Worm (Caenorhabditis elegans): ENCODE measurements around the gene C08F1.10.
"Not testable (repeated sequence)": the region's sequence is repeated elsewhere in the genome, so short reads cannot be mapped to it uniquely, and the experiment has no call there.

The C08F1.10 gene

DNA sequence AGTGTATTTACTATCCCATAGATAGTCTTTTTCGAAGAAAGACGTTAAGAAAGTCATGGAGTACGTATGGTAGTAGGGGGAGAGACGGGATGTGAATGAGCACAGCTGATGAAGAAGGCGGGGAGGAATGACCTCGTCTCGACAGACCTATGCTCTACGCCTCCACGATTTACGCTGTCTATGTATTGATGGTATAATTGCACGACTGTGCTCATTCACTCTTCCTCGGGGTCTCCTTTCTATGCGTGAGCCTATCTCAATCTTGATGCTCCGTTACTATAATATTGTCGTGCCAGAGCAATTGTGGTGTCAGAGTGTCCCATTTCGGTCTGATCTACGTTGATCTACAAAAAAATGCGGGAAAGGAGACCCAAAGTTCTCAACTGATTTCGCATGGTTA, at the start of gene C08F1.10:
Gene C08F1.10, minus strand, starts transcription at position 101 of the 400 bp plus-strand sequence.
- TF ChIP-seq ceh-24 (tag; optimal IDR thresholded peaks at IDR 0.05), result no peak
- no peak for TF ChIP-seq C38D4.7 (GFP tag; optimal IDR thresholded peaks at IDR 0.05)
- no peak for TF ChIP-seq sdc-2 (tag; optimal IDR thresholded peaks at IDR 0.05)

DNA sequence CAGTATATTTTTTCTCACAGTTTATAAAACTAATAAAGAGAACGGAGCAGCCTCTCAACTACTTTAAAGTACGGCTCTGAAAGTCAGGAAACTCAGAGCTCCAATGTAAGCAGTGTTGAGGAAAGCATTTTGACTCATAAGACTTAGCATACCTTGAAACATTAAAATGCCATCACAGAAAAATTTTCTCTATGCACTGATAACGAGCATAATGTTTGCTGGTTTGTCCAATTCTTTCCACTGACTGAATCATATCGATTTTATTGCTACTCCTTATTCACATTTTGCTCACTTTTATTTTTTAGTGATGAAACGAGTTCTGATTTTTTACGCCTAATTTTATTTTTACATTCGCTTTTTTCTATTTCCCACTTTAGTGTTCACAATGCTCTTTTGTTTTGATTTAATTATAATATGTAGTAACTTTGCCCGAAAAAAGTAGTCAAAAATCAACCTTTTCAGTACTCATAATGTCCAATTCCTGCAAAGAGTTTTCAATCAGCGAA, 45.8 kb upstream of the C08F1.10 start, which contains the start of gene math-39:
Gene math-39, plus strand, starts transcription at position 456 of the 506 bp plus-strand sequence.
- TF ChIP-seq che-1 (tag; optimal IDR thresholded peaks at IDR 0.05), result no peak
- no peak for TF ChIP-seq ceh-31 (tag; optimal IDR thresholded peaks at IDR 0.05)
- TF ChIP-seq odd-2 (tag; optimal IDR thresholded peaks at IDR 0.05), result no peak
- no peak for TF ChIP-seq lim-6 (tag; optimal IDR thresholded peaks at IDR 0.05)
- no peak for TF ChIP-seq ceh-24 (tag; optimal IDR thresholded peaks at IDR 0.05)
- no peak for TF ChIP-seq pha-4 (tag; optimal IDR thresholded peaks at IDR 0.05)
- TF ChIP-seq hlh-6 (tag; optimal IDR thresholded peaks at IDR 0.05), result no peak
- TF ChIP-seq ceh-9 (tag; optimal IDR thresholded peaks at IDR 0.05), result no peak
- no peak for TF ChIP-seq madf-2 (tag; optimal IDR thresholded peaks at IDR 0.05)
- no peak for TF ChIP-seq ets-4 (tag; optimal IDR thresholded peaks at IDR 0.05)
- TF ChIP-seq ztf-16 (tag; optimal IDR thresholded peaks at IDR 0.05), result no peak

DNA sequence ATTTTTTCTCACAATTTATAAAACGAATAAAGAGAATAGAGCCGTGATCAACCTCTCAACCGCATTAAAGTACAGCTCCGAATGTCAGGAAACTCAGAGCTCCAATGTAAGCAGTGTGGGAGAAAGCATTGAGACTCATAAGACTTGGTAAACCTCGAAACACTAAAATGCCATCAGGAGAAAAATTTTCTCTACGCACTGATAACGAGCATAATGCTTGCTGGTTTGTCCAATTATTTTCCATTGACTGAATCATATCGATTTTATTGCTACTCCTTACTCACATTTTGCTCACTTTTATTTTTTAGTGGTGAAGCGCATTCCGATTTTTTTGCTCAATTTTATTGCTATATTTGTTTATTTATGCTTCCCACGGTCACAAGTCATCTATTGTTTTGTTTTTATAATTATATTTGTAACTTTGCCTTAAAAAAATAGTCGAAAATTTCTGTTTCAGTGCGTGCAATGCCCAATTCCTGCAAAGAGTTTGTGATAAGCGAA, 44.1 kb upstream of the C08F1.10 start, which contains the start of gene math-40:
Gene math-40, plus strand, starts transcription at position 451 of the 501 bp plus-strand sequence.
- TF ChIP-seq ceh-14 (tag; optimal IDR thresholded peaks at IDR 0.05) (no peak), ztf-16 (tag; optimal IDR thresholded peaks at IDR 0.05) (no peak), ttx-3 (tag; optimal IDR thresholded peaks at IDR 0.05) (no peak), pha-4 (tag; optimal IDR thresholded peaks at IDR 0.05) (no peak), ceh-6 (GFP tag; optimal IDR thresholded peaks at IDR 0.05) (no peak), T23F11.4 (GFP tag; optimal IDR thresholded peaks at IDR 0.05) (no peak), zip-5 (tag; optimal IDR thresholded peaks at IDR 0.05) (no peak), lin-11 (tag; optimal IDR thresholded peaks at IDR 0.05) (no peak), unc-55 (GFP tag; optimal IDR thresholded peaks at IDR 0.05) (no peak)

DNA sequence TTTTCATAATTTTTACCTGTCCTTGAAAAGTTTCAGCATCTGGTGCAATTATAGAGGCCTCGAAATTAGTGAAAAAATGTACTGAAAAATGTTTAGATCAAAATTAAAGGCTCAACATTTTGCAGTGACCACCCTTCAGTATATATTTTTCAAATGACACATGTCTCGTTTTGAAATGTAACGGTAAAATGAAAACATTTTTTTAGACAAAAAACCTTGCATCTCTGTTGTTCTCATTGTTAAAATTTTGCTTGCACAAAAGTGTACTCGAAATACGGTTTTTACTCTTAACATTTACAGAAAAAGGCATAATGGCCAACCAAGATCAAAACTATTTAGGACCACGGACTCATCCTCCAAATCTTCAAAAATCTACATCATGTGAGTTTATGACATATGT, 38.2 kb upstream of the C08F1.10 start, which contains the start of gene math-41:
Gene math-41, plus strand, starts transcription at position 301 of the 400 bp plus-strand sequence.
- TF ChIP-seq ets-4 (tag; optimal IDR thresholded peaks at IDR 0.05); hlh-30 (tag; optimal IDR thresholded peaks at IDR 0.05; ENCODE audit: insufficient read depth); npax-4 (tag; optimal IDR thresholded peaks at IDR 0.05): not testable (repeated sequence)

DNA sequence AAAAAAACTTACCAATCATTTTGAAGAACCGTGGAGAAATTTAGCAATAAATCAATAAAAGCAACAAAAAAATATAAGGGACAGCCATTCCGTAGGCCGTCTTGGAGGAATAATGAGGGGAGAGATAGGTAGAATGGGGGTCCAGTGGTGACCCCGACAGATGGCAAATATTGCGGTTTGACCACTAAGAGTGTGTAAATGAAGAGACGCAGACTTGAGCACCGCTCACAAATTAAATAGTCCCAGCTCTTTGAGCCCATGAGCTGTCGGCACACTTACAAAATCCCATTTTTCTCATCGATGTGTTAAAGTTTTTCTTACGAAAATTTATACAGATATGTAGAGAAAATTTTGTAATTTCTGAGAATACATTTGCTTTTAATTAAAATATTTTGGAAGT, 34.7 kb upstream of the C08F1.10 start, which contains the start of gene fbxa-3:
Gene fbxa-3, minus strand, starts transcription at position 101 of the 400 bp plus-strand sequence.
- TF ChIP-seq fkh-6 (tag; optimal IDR thresholded peaks at IDR 0.05), result no peak
- TF ChIP-seq ttx-3 (tag; optimal IDR thresholded peaks at IDR 0.05), result no peak
- no peak for TF ChIP-seq ceh-31 (tag; optimal IDR thresholded peaks at IDR 0.05)
- no peak for TF ChIP-seq rnt-1 (tag; optimal IDR thresholded peaks at IDR 0.05)
- TF ChIP-seq pqm-1 (tag; optimal IDR thresholded peaks at IDR 0.05), result no peak
- TF ChIP-seq unc-55 (GFP tag; optimal IDR thresholded peaks at IDR 0.05), result no peak
- TF ChIP-seq ceh-2 (tag; optimal IDR thresholded peaks at IDR 0.05), result no peak
- no peak for TF ChIP-seq unc-86 (tag; optimal IDR thresholded peaks at IDR 0.05)
- TF ChIP-seq ref-2 (tag; optimal IDR thresholded peaks at IDR 0.05), result no peak

DNA sequence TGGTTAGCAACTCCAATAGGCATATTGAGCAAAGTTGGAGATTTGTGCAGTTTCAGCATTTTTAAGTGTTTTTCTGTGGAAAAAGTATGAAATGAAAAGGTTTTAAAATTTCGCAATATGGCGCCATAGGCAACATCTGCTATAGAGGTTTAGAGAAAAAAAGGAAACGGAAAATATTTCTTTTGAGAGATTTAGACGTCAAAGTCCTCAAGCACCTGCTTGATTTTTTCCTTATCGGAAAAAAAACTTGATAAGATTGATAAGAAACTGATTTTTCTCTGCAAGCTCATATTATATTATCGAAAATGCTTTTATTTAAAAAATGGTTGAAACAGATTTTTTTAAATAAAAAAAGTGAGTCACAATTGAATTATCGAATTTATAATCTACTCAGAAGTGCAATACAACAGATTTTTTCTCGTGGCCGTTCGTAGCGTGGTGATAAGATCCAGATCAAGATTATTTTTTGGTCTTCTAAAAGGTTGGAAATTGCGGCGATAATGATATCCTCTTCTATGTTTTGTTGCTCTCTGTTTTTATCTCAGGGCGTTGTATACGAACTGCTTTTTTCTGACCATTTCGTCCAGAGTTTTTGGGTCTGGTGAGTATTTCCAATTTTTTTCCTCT, 33.9 kb upstream of the C08F1.10 start, which contains the start of gene fbxc-19:
Gene fbxc-19, plus strand, starts transcription at position 536 of the 627 bp plus-strand sequence.
- TF ChIP-seq elt-2 (tag; optimal IDR thresholded peaks at IDR 0.05) (peak; percentile 87), lim-6 (tag; optimal IDR thresholded peaks at IDR 0.05) (no peak), dve-1 (tag; optimal IDR thresholded peaks at IDR 0.05) (peak; percentile 12), fkh-10 (GFP tag; optimal IDR thresholded peaks at IDR 0.05) (no peak)

Measured in whole organism, late embryonic.